Worm (Caenorhabditis elegans) whole organism, L2 larva: Measurements from ENCODE around the gene T04A8.7.

ENCODE experiments used
- F13H6.1 ChIP-seq: sonication (generic microtip); optimal IDR thresholded peaks from 2 replicates; lab custom pipeline; 2016; ENCODE audit warnings: missing genetic modification characterization, missing compliant biosample characterization
- blmp-1 ChIP-seq: sonication (generic microtip); optimal IDR thresholded peaks from 2 replicates; lab custom pipeline; 2017; ENCODE audit warnings: missing genetic modification characterization, mild to moderate bottlenecking, missing compliant biosample characterization, antibody characterized with exemption, moderate library complexity; ENCODE audit not compliant: insufficient read depth
- gmeb-1 ChIP-seq: fragments of 150-350 bp; optimal IDR thresholded peaks from 2 replicates; lab custom pipeline; 2014; ENCODE audit warnings: missing biosample characterization, missing genetic modification characterization
- lin-11 ChIP-seq: fragments of 150-350 bp; sonication (generic microtip); optimal IDR thresholded peaks from 2 replicates; lab custom pipeline; 2014; ENCODE audit warnings: missing biosample characterization, missing genetic modification characterization, inconsistent platforms, mixed read lengths
- lin-39 ChIP-seq: fragments of 150-350 bp; optimal IDR thresholded peaks from 2 replicates; lab custom pipeline; 2014; ENCODE audit warnings: missing biosample characterization, missing genetic modification reagents, missing genetic modification characterization
- mab-5 ChIP-seq: fragments of 150-350 bp; optimal IDR thresholded peaks from 2 replicates; lab custom pipeline; 2014; ENCODE audit warnings: missing biosample characterization, missing genetic modification characterization
- mdl-1 ChIP-seq, 2 experiments: fragments of 150-350 bp in 1 of 2; sonication (generic microtip) in 1 of 2; optimal IDR thresholded peaks; 2 replicates each; lab custom pipeline; 2017; ENCODE audit warnings: missing biosample characterization in 2 of 2, missing genetic modification characterization in 2 of 2
- nhr-11 ChIP-seq: fragments of 150-350 bp; optimal IDR thresholded peaks from 2 replicates; lab custom pipeline; 2014; ENCODE audit warnings: missing biosample characterization, missing genetic modification characterization
- nhr-25 ChIP-seq: fragments of 150-350 bp; sonication (generic microtip); optimal IDR thresholded peaks from 3 replicates; lab custom pipeline; 2014; ENCODE audit warnings: missing biosample characterization, missing genetic modification characterization
- nhr-77 ChIP-seq: fragments of 150-350 bp; optimal IDR thresholded peaks from 2 replicates; lab custom pipeline; 2014; ENCODE audit warnings: missing biosample characterization, missing genetic modification characterization
- snpc-4 ChIP-seq: fragments of 150-350 bp; optimal IDR thresholded peaks from 2 replicates; lab custom pipeline; 2014; ENCODE audit warnings: missing biosample characterization, missing genetic modification characterization

ce11 chrIII:4705207-4705606 is 10.1 kb downstream of the T04A8.7 start, which contains the start of gene pgap-2:
- TF ChIP-seq lin-11 (tag; lab: Kevin White, UChicago) (no peak), nhr-77 (tag; lab: Kevin White, UChicago) (no peak), nhr-11 (tag; lab: Kevin White, UChicago) (no peak), nhr-25 (no peak), mdl-1 (tag; optimal IDR thresholded peaks at IDR 0.05; lab: Kevin White, UChicago) (no peak), lin-39 (no peak), mab-5 (tag; lab: Kevin White, UChicago) (no peak), F13H6.1 (tag; lab: Kevin White, UChicago) (no peak), gmeb-1 (tag; lab: Kevin White, UChicago) (no peak), blmp-1 (no peak), snpc-4 (tag; lab: Kevin White, UChicago) (no peak)
